Worm (Caenorhabditis elegans) whole organism, L1 larva: ENCODE measurements around the gene F57G12.1.

Experiments
- C04F5.9 ChIP-seq: sonication (generic microtip); optimal IDR thresholded peaks from 2 replicates; lab custom pipeline; 2016; ENCODE audit warnings: missing genetic modification characterization, missing compliant biosample characterization
- C16A3.4 ChIP-seq: fragments of 150-350 bp; optimal IDR thresholded peaks from 2 replicates; lab custom pipeline; 2014; ENCODE audit warnings: missing biosample characterization, missing genetic modification characterization
- aha-1 ChIP-seq: fragments of 150-350 bp; optimal IDR thresholded peaks from 2 replicates; lab custom pipeline; 2014; ENCODE audit warnings: missing biosample characterization, missing genetic modification characterization
- alr-1 ChIP-seq: fragments of 200-800 bp; sonication (Bioruptor generic); optimal IDR thresholded peaks from 2 replicates; lab custom pipeline; 2018; ENCODE audit warnings: borderline replicate concordance, mild to moderate bottlenecking, missing genetic modification characterization, missing compliant biosample characterization
- blmp-1 ChIP-seq: fragments of 150-350 bp; optimal IDR thresholded peaks from 2 replicates; lab custom pipeline; 2014; ENCODE audit warnings: missing biosample characterization, missing genetic modification characterization
- ceh-82 ChIP-seq, 3 experiments: fragments of 150-350 bp in 1 of 3; sonication (generic microtip) in 2 of 3; optimal IDR thresholded peaks; 2 replicates each; lab custom pipeline; 2014 to 2017; ENCODE audit warnings: missing biosample characterization in 3 of 3, missing genetic modification characterization in 3 of 3
- ceh-90 ChIP-seq: sonication (generic microtip); optimal IDR thresholded peaks from 2 replicates; lab custom pipeline; 2016; ENCODE audit warnings: missing genetic modification characterization, missing compliant biosample characterization
- dsc-1 ChIP-seq: sonication (generic microtip); optimal IDR thresholded peaks from 2 replicates; lab custom pipeline; 2016; ENCODE audit warnings: mild to moderate bottlenecking, missing genetic modification characterization, missing compliant biosample characterization
- efl-1 ChIP-seq, 4 experiments: fragments of 150-350 bp; optimal IDR thresholded peaks in 3 of 4; peaks in 1 of 4; 1 replicate in 1 of 4; 2 replicates in 3 of 4; lab custom pipeline; 2014; ENCODE audit warnings: missing biosample characterization in 2 of 4, missing genetic modification characterization in 2 of 4, missing genetic modification reagents in 2 of 4
- egl-27 ChIP-seq, 2 experiments: fragments of 150-350 bp in 1 of 2; sonication (generic microtip); optimal IDR thresholded peaks; 3 replicates each; lab custom pipeline; 2017 to 2018; ENCODE audit warnings: missing biosample characterization in 2 of 2, missing genetic modification characterization in 2 of 2, missing genetic modification reagents in 2 of 2
- elt-2 ChIP-seq: sonication (generic microtip); optimal IDR thresholded peaks from 2 replicates; lab custom pipeline; 2016; ENCODE audit warnings: missing genetic modification characterization, mild to moderate bottlenecking, inconsistent platforms, missing compliant biosample characterization, missing genetic modification reagents
- elt-3 ChIP-seq, 6 experiments: fragments of 150-350 bp in 1 of 6; sonication (generic microtip); optimal IDR thresholded peaks; 2 replicates each; lab custom pipeline; 2017 to 2018; ENCODE audit warnings: missing biosample characterization in 6 of 6, missing genetic modification characterization in 6 of 6, inconsistent platforms in 1 of 6
- fkh-4 ChIP-seq: sonication (generic microtip); optimal IDR thresholded peaks from 2 replicates; lab custom pipeline; 2016; ENCODE audit warnings: missing compliant biosample characterization, missing genetic modification characterization, borderline replicate concordance
- fos-1 ChIP-seq: fragments of 150-350 bp; optimal IDR thresholded peaks from 2 replicates; lab custom pipeline; 2014; ENCODE audit warnings: missing biosample characterization, missing genetic modification characterization
- irx-1 ChIP-seq: sonication (generic microtip); optimal IDR thresholded peaks from 2 replicates; lab custom pipeline; 2016; ENCODE audit warnings: missing genetic modification characterization, missing compliant biosample characterization
- isw-1 ChIP-seq: fragments of 200-800 bp; sonication (Bioruptor generic); IDR thresholded peaks from 2 replicates; pipeline ENCODE4 v1.3.6; 2022; ENCODE audit warnings: missing genetic modification characterization, missing compliant biosample characterization
- jun-1 ChIP-seq: fragments of 150-350 bp; optimal IDR thresholded peaks from 2 replicates; lab custom pipeline; 2014; ENCODE audit warnings: missing biosample characterization, missing genetic modification reagents, missing genetic modification characterization
- lin-14 ChIP-seq: fragments of 200-800 bp; sonication (Bioruptor generic); optimal IDR thresholded peaks from 2 replicates; lab custom pipeline; 2018; ENCODE audit warnings: mild to moderate bottlenecking, missing genetic modification characterization, moderate library complexity, missing compliant biosample characterization
- lin-35 ChIP-seq, 2 experiments: fragments of 150-350 bp; optimal IDR thresholded peaks; 2 replicates each; lab custom pipeline; 2014; ENCODE audit warnings: missing biosample characterization in 2 of 2, missing genetic modification characterization in 2 of 2, missing genetic modification reagents in 2 of 2
- lsy-2 ChIP-seq, 2 experiments: fragments of 150-350 bp; optimal IDR thresholded peaks; 2 replicates each; lab custom pipeline; 2014; ENCODE audit warnings: missing biosample characterization in 2 of 2, missing genetic modification characterization in 2 of 2
- mab-9 ChIP-seq: fragments of 200-800 bp; sonication (Bioruptor generic); IDR thresholded peaks from 2 replicates; pipeline ENCODE4 v1.3.6; 2022; ENCODE audit warnings: missing genetic modification reagents, missing genetic modification characterization, missing compliant biosample characterization
- nhr-20 ChIP-seq: sonication (generic microtip); optimal IDR thresholded peaks from 2 replicates; lab custom pipeline; 2016; ENCODE audit warnings: mild to moderate bottlenecking, missing genetic modification characterization, missing compliant biosample characterization
- nhr-47 ChIP-seq: sonication (generic microtip); optimal IDR thresholded peaks from 2 replicates; lab custom pipeline; 2016; ENCODE audit warnings: mild to moderate bottlenecking, missing genetic modification characterization, moderate library complexity, missing compliant biosample characterization
- nhr-71 ChIP-seq: sonication (generic microtip); optimal IDR thresholded peaks from 2 replicates; lab custom pipeline; 2016; ENCODE audit warnings: mild to moderate bottlenecking, missing genetic modification characterization, moderate library complexity, missing compliant biosample characterization
- nhr-77 ChIP-seq: fragments of 150-350 bp; optimal IDR thresholded peaks from 2 replicates; lab custom pipeline; 2014; ENCODE audit warnings: missing biosample characterization, missing genetic modification characterization
- nhr-84 ChIP-seq: sonication (generic microtip); optimal IDR thresholded peaks from 2 replicates; lab custom pipeline; 2017; ENCODE audit warnings: missing biosample characterization, missing genetic modification characterization
- pax-3 ChIP-seq: fragments of 200-800 bp; sonication (Bioruptor generic); optimal IDR thresholded peaks from 2 replicates; lab custom pipeline; 2018; ENCODE audit warnings: mild to moderate bottlenecking, missing genetic modification characterization, moderate library complexity, missing compliant biosample characterization
- rnt-1 ChIP-seq: sonication (generic microtip); optimal IDR thresholded peaks from 2 replicates; lab custom pipeline; 2016; ENCODE audit warnings: mild to moderate bottlenecking, missing genetic modification characterization, moderate library complexity, missing compliant biosample characterization
- snpc-4 ChIP-seq: fragments of 150-350 bp; optimal IDR thresholded peaks from 2 replicates; lab custom pipeline; 2014; ENCODE audit warnings: missing biosample characterization, missing genetic modification characterization
- snu-23 ChIP-seq: sonication (generic microtip); optimal IDR thresholded peaks from 2 replicates; lab custom pipeline; 2016; ENCODE audit warnings: missing genetic modification characterization, missing compliant biosample characterization
- sox-4 ChIP-seq: sonication (generic microtip); optimal IDR thresholded peaks from 2 replicates; lab custom pipeline; 2016; ENCODE audit warnings: missing genetic modification characterization, missing compliant biosample characterization
- swsn-7 ChIP-seq: sonication (generic microtip); optimal IDR thresholded peaks from 2 replicates; lab custom pipeline; 2016; ENCODE audit warnings: missing genetic modification characterization, missing compliant biosample characterization
- tlp-1 ChIP-seq: fragments of 150-350 bp; optimal IDR thresholded peaks from 2 replicates; lab custom pipeline; 2014; ENCODE audit warnings: missing biosample characterization, missing genetic modification characterization
- unc-30 ChIP-seq: sonication (generic microtip); optimal IDR thresholded peaks from 2 replicates; lab custom pipeline; 2017; ENCODE audit warnings: missing biosample characterization, missing genetic modification characterization
- unc-86 ChIP-seq: sonication (generic microtip); optimal IDR thresholded peaks from 2 replicates; lab custom pipeline; 2016; ENCODE audit warnings: missing genetic modification characterization, missing compliant biosample characterization
- zag-1 ChIP-seq: fragments of 150-350 bp; optimal IDR thresholded peaks from 2 replicates; lab custom pipeline; 2014; ENCODE audit warnings: missing biosample characterization, missing genetic modification characterization
- zip-4 ChIP-seq: fragments of 200-800 bp; sonication (Bioruptor generic); optimal IDR thresholded peaks from 2 replicates; lab custom pipeline; 2018; ENCODE audit warnings: mild to moderate bottlenecking, missing genetic modification characterization, moderate library complexity, missing compliant biosample characterization
- ztf-11 ChIP-seq, 2 experiments: sonication (generic microtip); optimal IDR thresholded peaks; 2 replicates each; lab custom pipeline; 2016 to 2017; ENCODE audit warnings: missing genetic modification characterization in 2 of 2, missing biosample characterization in 1 of 2, missing compliant biosample characterization in 1 of 2

The F57G12.1 gene

ce11 chrX:12182684-12183477, 11.4 kb upstream of the F57G12.1 start:
- TF ChIP-seq C04F5.9 (tag; lab: Kevin White, UChicago) (no peak), rnt-1 (tag; lab: Kevin White, UChicago) (peak; percentile 24), unc-30 (tag; lab: Kevin White, UChicago) (no peak), unc-86 (tag; lab: Kevin White, UChicago) (peak; percentile 12), nhr-77 (tag; lab: Kevin White, UChicago) (no peak), sox-4 (no peak), lsy-2 (tag; optimal IDR thresholded peaks at IDR 0.05; lab: Kevin White, UChicago) (peak in 1 of 2 experiments; percentile 2), fkh-4 (tag; lab: Kevin White, UChicago) (peak; percentile 76), ceh-90 (tag; lab: Kevin White, UChicago) (no peak), dsc-1 (tag; lab: Kevin White, UChicago) (peak; percentile 96), irx-1 (no peak), swsn-7 (tag; lab: Kevin White, UChicago) (no peak), aha-1 (tag; lab: Kevin White, UChicago) (no peak), zip-4 (no peak), elt-2 (tag; lab: Kevin White, UChicago) (no peak), snpc-4 (no peak), C16A3.4 (tag; lab: Kevin White, UChicago) (no peak), mab-9 (no peak), nhr-84 (tag; lab: Kevin White, UChicago) (no peak), lin-14 (GFP tag; lab: Kevin White, UChicago) (peak; percentile 58), fos-1 (no peak), ceh-82 (tag; optimal IDR thresholded peaks at IDR 0.05; lab: Kevin White, UChicago) (no peak), blmp-1 (peak; percentile 29), egl-27 (tag; optimal IDR thresholded peaks at IDR 0.05; lab: Kevin White, UChicago) (no peak), nhr-47 (no peak), ztf-11 (tag; optimal IDR thresholded peaks at IDR 0.05; lab: Kevin White, UChicago) (peak in 1 of 2 experiments; percentile 65), efl-1 (optimal IDR thresholded peaks at IDR 0.05; lab: Kevin White, UChicago) (no peak), efl-1 (GFP tag; optimal IDR thresholded peaks at IDR 0.05 in 1 of 2; lab: Kevin White, UChicago) (peak in 1 of 2 experiments; percentile 50), nhr-71 (tag; lab: Kevin White, UChicago) (peak; percentile 14)

DNA sequence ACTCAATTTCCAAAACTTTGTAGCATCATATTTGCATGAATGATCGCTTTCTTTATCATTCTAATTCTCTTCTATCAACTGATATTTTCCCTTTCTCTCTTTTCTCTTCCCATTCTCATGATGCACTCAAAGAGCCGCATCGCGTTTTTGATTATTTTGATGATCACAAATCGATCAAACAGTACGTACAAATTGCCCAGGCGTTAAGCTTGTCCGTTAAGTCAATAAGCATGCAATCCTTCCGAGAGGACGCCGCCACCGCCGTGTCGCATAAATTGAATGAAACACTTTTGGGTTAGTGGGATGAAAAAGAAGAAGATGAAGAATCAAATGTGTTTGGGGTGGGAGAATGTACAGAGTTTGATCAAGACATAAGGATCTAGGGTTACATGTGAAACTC, 10.1 kb upstream of the F57G12.1 start:
- TF ChIP-seq snu-23 (GFP tag; lab: Kevin White, UChicago) (no peak), rnt-1 (tag; lab: Kevin White, UChicago) (no peak), elt-3 (tag; optimal IDR thresholded peaks at IDR 0.05; lab: Kevin White, UChicago) (no peak), zag-1 (tag; lab: Kevin White, UChicago) (no peak), isw-1 (no peak), alr-1 (tag; lab: Kevin White, UChicago) (no peak), tlp-1 (tag; lab: Kevin White, UChicago) (no peak), fos-1 (no peak), irx-1 (no peak), dsc-1 (tag; lab: Kevin White, UChicago) (peak; percentile 63), pax-3 (tag; lab: Kevin White, UChicago) (no peak), jun-1 (tag; lab: Kevin White, UChicago) (no peak), lin-14 (GFP tag; lab: Kevin White, UChicago) (peak; percentile 16), blmp-1 (peak; percentile 24), ceh-90 (tag; lab: Kevin White, UChicago) (no peak), nhr-20 (no peak), C04F5.9 (tag; lab: Kevin White, UChicago) (no peak), lin-35 (GFP tag; optimal IDR thresholded peaks at IDR 0.05; lab: Kevin White, UChicago) (no peak)
- TF ChIP-seq, all 84 proteins: peak for 3
